Comparison of ENCODE assay signal across 4 worm cellular contexts in the genomic region with DNA sequence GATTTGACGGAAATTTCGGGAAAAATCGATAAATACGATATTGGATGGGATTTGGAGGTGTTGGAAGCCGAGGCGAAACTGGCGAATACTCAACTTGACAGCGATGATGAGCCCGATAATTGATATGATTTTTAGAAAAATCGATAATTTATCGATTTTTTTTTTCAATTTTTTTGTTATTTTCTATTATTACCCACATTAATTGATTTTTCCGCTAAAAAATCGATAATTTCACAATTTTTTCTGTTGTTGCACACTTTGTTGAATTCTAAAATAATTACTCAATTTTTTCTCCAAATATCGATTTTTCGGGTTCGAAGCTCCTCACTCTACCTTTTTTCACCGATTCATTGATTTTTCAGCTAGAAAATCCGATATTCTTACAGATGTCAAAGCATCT.
TF ChIP-seq lines count a peak whose summit lies in the region.

A gene (plus strand): TSS at position 385 of the 400 bp plus-strand sequence.

TF ChIP-seq in whole organism, L3 larva, 47 proteins besides CTCF, POLR2A, EP300 and RAD21:
- peak; percentile 90 for TF ChIP-seq ceh-28 (tag; optimal IDR thresholded peaks at IDR 0.05; lab: Kevin White, UChicago)
- TF ChIP-seq ama-1 (optimal IDR thresholded peaks at IDR 0.05; lab: Kevin White, UChicago) = no peak
- TF ChIP-seq ztf-11 (tag; optimal IDR thresholded peaks at IDR 0.05; lab: Kevin White, UChicago) = no peak

TF ChIP-seq in whole organism, L4 larva, 104 proteins besides CTCF, POLR2A, EP300 and RAD21:
- TF ChIP-seq lin-29 (GFP tag; IDR thresholded peaks at IDR 0.05; lab: Robert Waterston, UW) = no peak
- no peak for TF ChIP-seq Y5F2A.4 (GFP tag; optimal IDR thresholded peaks at IDR 0.05; lab: Kevin White, UChicago)
- TF ChIP-seq ceh-28 (tag; optimal IDR thresholded peaks at IDR 0.05; lab: Kevin White, UChicago) = peak; percentile 86

TF ChIP-seq in whole organism, late embryonic, 69 proteins besides CTCF, POLR2A, EP300 and RAD21:
- peak; percentile 20 for TF ChIP-seq ceh-48 (tag; optimal IDR thresholded peaks at IDR 0.05; lab: Kevin White, UChicago)
- TF ChIP-seq ztf-16 (tag; optimal IDR thresholded peaks at IDR 0.05; lab: Kevin White, UChicago) = no peak

TF ChIP-seq in whole organism, midembryonic, 9 proteins besides CTCF, POLR2A, EP300 and RAD21:
- TF ChIP-seq med-1 (GFP tag; optimal IDR thresholded peaks at IDR 0.05; lab: Kevin White, UChicago; ENCODE audit: insufficient read depth) (no peak), T22C8.4 (GFP tag; IDR thresholded peaks at IDR 0.05; lab: Robert Waterston, UW) (peak; percentile 74)
